Worm (Caenorhabditis elegans): Measurements from ENCODE around the gene cnt-1.

cnt-1 gene

DNA sequence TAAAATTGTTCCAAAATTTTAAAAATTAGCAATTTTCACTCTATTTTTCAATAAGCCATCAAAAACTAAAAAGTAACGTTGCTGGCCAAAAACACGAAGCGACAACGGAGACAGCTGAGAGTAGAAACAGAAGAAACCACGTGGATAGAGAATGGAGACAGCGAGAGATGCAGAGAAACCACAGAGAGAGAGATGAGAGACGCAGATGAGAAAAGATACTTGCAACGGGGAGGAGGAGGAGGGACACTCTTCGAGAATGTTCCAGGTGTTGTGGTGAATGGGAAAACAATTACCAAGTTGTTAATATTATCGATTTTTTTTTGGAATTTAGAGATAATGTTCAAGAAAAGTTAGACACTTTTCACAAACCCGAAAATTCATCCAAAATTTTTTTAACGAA lies 13.7 kb upstream of the cnt-1 start (continued):
- TF ChIP-seq unc-130 (GFP tag; optimal IDR thresholded peaks at IDR 0.05) (no peak), T07F8.4 (tag; optimal IDR thresholded peaks at IDR 0.05) (peak; percentile 8), egl-44 (GFP tag; IDR thresholded peaks at IDR 0.05) (no peak), madf-10 (tag; optimal IDR thresholded peaks at IDR 0.05) (peak; percentile 75), ekl-4 (GFP tag; IDR thresholded peaks at IDR 0.05) (peak; percentile 95), F39B2.1 (GFP tag; IDR thresholded peaks at IDR 0.05) (no peak), madf-8 (GFP tag; conservative IDR thresholded peaks at IDR 0.05) (no peak), ceh-58 (GFP tag; IDR thresholded peaks at IDR 0.05) (no peak), sdz-38 (tag; optimal IDR thresholded peaks at IDR 0.05) (no peak), pha-4 (tag; optimal IDR thresholded peaks at IDR 0.05) (peak; percentile 60), pbrm-1 (GFP tag; IDR thresholded peaks at IDR 0.05) (peak; percentile 94), somi-1 (GFP tag; optimal IDR thresholded peaks at IDR 0.05) (peak; percentile 88), hmg-1.2 (GFP tag; IDR thresholded peaks at IDR 0.05) (peak; percentile 96), F33H1.4 (GFP tag; IDR thresholded peaks at IDR 0.05) (peak; percentile 33; the same call in 1 of the 2 replicates), attf-3 (GFP tag; conservative IDR thresholded peaks at IDR 0.05) (no peak), nhr-90 (tag; optimal IDR thresholded peaks at IDR 0.05) (peak; percentile 43), ztf-18 (tag; optimal IDR thresholded peaks at IDR 0.05) (peak; percentile 45), ztf-26 (tag; optimal IDR thresholded peaks at IDR 0.05) (peak; percentile 91), let-526 (GFP tag; IDR thresholded peaks at IDR 0.05) (peak; percentile 77), nhr-80 (tag; optimal IDR thresholded peaks at IDR 0.05) (peak; percentile 42), snpc-1.1 (tag; optimal IDR thresholded peaks at IDR 0.05; ENCODE audit: insufficient read depth) (no peak), ztf-3 (GFP tag; optimal IDR thresholded peaks at IDR 0.05) (peak; percentile 67), Y95B8A.8 (GFP tag; IDR thresholded peaks at IDR 0.05) (0 out of 2 replicates have a peak, but pooled peaks have one; percentile 15), lin-35 (GFP tag; optimal IDR thresholded peaks at IDR 0.05) (peak in 1 of 3 experiments; percentile 82), F55B11.4 (tag; optimal IDR thresholded peaks at IDR 0.05; ENCODE audit: borderline replicate concordance, insufficient read depth) (no peak), xnd-1 (tag; optimal IDR thresholded peaks at IDR 0.05) (no peak), repo-1 (tag; optimal IDR thresholded peaks at IDR 0.05) (peak; percentile 70), unc-62 (GFP tag; optimal IDR thresholded peaks at IDR 0.05) (no peak), bed-1 (GFP tag; IDR thresholded peaks at IDR 0.05) (no peak), madf-6 (GFP tag; IDR thresholded peaks at IDR 0.05) (peak; percentile 34; the same call in 1 of the 2 replicates), K11D2.4 (GFP tag; IDR thresholded peaks at IDR 0.05) (peak; percentile 93), attf-5 (GFP tag; optimal IDR thresholded peaks at IDR 0.05) (peak; percentile 94), madf-3 (GFP tag; IDR thresholded peaks at IDR 0.05) (peak; percentile 76; the same call in 1 of the 2 replicates), athp-1 (tag; optimal IDR thresholded peaks at IDR 0.05) (peak; percentile 77), ceh-79 (tag; optimal IDR thresholded peaks at IDR 0.05) (no peak), lin-40 (tag; optimal IDR thresholded peaks at IDR 0.05) (peak; percentile 96), bed-2 (GFP tag; IDR thresholded peaks at IDR 0.05) (no peak), B0019.2 (GFP tag; conservative IDR thresholded peaks at IDR 0.05) (no peak), B0035.1 (tag; optimal IDR thresholded peaks at IDR 0.05) (peak; percentile 48), mcd-1 (GFP tag; IDR thresholded peaks at IDR 0.05) (peak; percentile 89), ztf-25 (GFP tag; IDR thresholded peaks at IDR 0.05) (no peak), F10E7.11 (tag; optimal IDR thresholded peaks at IDR 0.05) (peak; percentile 25), lsy-27 (tag; optimal IDR thresholded peaks at IDR 0.05; ENCODE audit: borderline replicate concordance, insufficient read depth) (no peak), tlf-1 (GFP tag; optimal IDR thresholded peaks at IDR 0.05) (peak; percentile 78), aptf-3 (GFP tag; IDR thresholded peaks at IDR 0.05) (no peak), rpc-1 (optimal IDR thresholded peaks at IDR 0.05) (peak; percentile 56), rpc-1 (tag; optimal IDR thresholded peaks at IDR 0.05) (no peak), efl-1 (GFP tag; optimal IDR thresholded peaks at IDR 0.05) (peak; percentile 20), Y67H2A.10 (GFP tag; conservative IDR thresholded peaks at IDR 0.05) (peak; percentile 88), ceh-27 (GFP tag; optimal IDR thresholded peaks at IDR 0.05) (peak; percentile 90)

All from whole organism, young adult.